Worm (Caenorhabditis elegans) whole organism, early embryonic: ENCODE measurements around the gene irld-20.

Experiments
- B0310.2 ChIP-seq: sonication (generic microtip); optimal IDR thresholded peaks from 2 replicates; lab custom pipeline; 2016; ENCODE audit warnings: mild to moderate bottlenecking, missing genetic modification characterization, missing compliant biosample characterization
- F13C5.2 ChIP-seq: sonication (generic microtip); optimal IDR thresholded peaks from 2 replicates; lab custom pipeline; 2017; ENCODE audit warnings: mild to moderate bottlenecking, missing genetic modification characterization, inconsistent platforms, missing compliant biosample characterization
- ama-1 ChIP-seq: fragments of 150-350 bp; optimal IDR thresholded peaks from 2 replicates; lab custom pipeline; 2014
- ceh-13 ChIP-seq: fragments of 200-800 bp; sonication (Bioruptor generic); optimal IDR thresholded peaks from 2 replicates; lab custom pipeline; 2018; ENCODE audit warnings: mild to moderate bottlenecking, missing genetic modification characterization, missing compliant biosample characterization
- ets-7 ChIP-seq: sonication (generic microtip); optimal IDR thresholded peaks from 2 replicates; lab custom pipeline; 2016; ENCODE audit warnings: missing genotype, missing genetic modification characterization, missing compliant biosample characterization
- flt-1 ChIP-seq: fragments of 200-800 bp; sonication (Bioruptor generic); IDR thresholded peaks from 2 replicates; pipeline ENCODE4 v1.3.6; 2022; ENCODE audit warnings: missing genetic modification characterization, missing compliant biosample characterization
- hmbx-1 ChIP-seq: sonication (generic microtip); optimal IDR thresholded peaks from 2 replicates; lab custom pipeline; 2016; ENCODE audit warnings: mild to moderate bottlenecking, missing genetic modification characterization, missing compliant biosample characterization
- hmg-4 ChIP-seq: fragments of 200-800 bp; sonication (Bioruptor generic); optimal IDR thresholded peaks from 2 replicates; lab custom pipeline; 2018; ENCODE audit warnings: mild to moderate bottlenecking, missing genetic modification characterization, missing compliant biosample characterization
- hnd-1 ChIP-seq: sonication (generic microtip); optimal IDR thresholded peaks from 2 replicates; lab custom pipeline; 2016; ENCODE audit warnings: missing genetic modification characterization, missing compliant biosample characterization
- sea-1 ChIP-seq: fragments of 200-800 bp; sonication (Bioruptor generic); conservative IDR thresholded peaks from 2 replicates; pipeline ENCODE4 v1.3.6; 2022; ENCODE audit warnings: missing genetic modification characterization, missing compliant biosample characterization
- tbx-11 ChIP-seq: fragments of 200-800 bp; sonication (Bioruptor generic); IDR thresholded peaks from 2 replicates; pipeline ENCODE4 v1.3.6; 2022; ENCODE audit warnings: missing genetic modification characterization, missing compliant biosample characterization
- tbx-37 ChIP-seq: fragments of 200-800 bp; sonication (Bioruptor generic); conservative IDR thresholded peaks from 2 replicates; pipeline ENCODE4 v1.3.6; 2022; ENCODE audit warnings: missing genetic modification reagents, missing genetic modification characterization, missing compliant biosample characterization
- tra-4 ChIP-seq: sonication (generic microtip); optimal IDR thresholded peaks from 2 replicates; lab custom pipeline; 2017; ENCODE audit warnings: missing genetic modification characterization, missing compliant biosample characterization

DNA sequence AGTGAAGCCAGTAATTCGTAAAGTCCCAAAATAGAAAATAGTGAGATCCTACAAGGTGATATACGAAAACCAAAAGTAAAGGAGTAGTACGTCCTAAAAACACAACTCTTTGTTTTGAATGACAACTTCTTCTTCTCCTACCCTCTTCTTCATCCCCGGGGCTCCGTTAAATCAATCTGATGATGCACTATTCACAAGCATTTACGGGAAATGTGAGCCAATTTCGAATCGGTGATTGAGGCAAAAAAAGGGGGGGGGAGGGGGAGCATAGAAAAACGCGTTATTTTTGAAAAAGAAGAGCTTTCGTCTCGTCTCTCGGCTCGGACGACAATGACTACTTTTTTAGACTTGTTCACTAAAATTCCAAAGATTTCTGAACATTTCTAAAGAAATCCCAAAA lies 33.0 kb downstream of the irld-20 start:
- no peak for TF ChIP-seq ama-1
- TF ChIP-seq hnd-1 = no peak
- no peak for TF ChIP-seq ets-7
- no peak for TF ChIP-seq B0310.2 (tag; lab: Kevin White, UChicago)
- TF ChIP-seq tra-4 (tag; lab: Kevin White, UChicago) = no peak
- TF ChIP-seq sea-1 (GFP tag; lab: Robert Waterston, UW) = no peak
- TF ChIP-seq tbx-37 (GFP tag; lab: Robert Waterston, UW) = no peak
- TF ChIP-seq tbx-11 = no peak
- TF ChIP-seq hmg-4 (GFP tag; lab: Kevin White, UChicago) = no peak
- TF ChIP-seq hmbx-1 (tag; lab: Kevin White, UChicago) = no peak
- no peak for TF ChIP-seq ceh-13
- TF ChIP-seq F13C5.2 = no peak
- TF ChIP-seq flt-1 (GFP tag; lab: Robert Waterston, UW) = no peak
